Fruit fly (Drosophila melanogaster): ENCODE results near the gene CG14982.

- TF ChIP-seq pad (GFP tag; optimal IDR thresholded peaks at IDR 0.05), result peak; percentile 10
- peak; percentile 28 for TF ChIP-seq bab1 (GFP tag; optimal IDR thresholded peaks at IDR 0.05)
- peak; percentile 49 for TF ChIP-seq Hr96 (GFP tag; optimal IDR thresholded peaks at IDR 0.05)
- TF ChIP-seq CG5204 (GFP tag; optimal IDR thresholded peaks at IDR 0.05), result no peak
- no peak for TF ChIP-seq CG7045 (GFP tag; optimal IDR thresholded peaks at IDR 0.05)
- TF ChIP-seq CG12768 (GFP tag; optimal IDR thresholded peaks at IDR 0.05), result peak; percentile 54
- peak; percentile 34 for TF ChIP-seq CG14711 (tag; optimal IDR thresholded peaks at IDR 0.05)
- TF ChIP-seq CG33017 (tag; optimal IDR thresholded peaks at IDR 0.05), result peak; percentile 55
- TF ChIP-seq kay (GFP tag; ENCODE audit: borderline replicate concordance), result no peak
- TF ChIP-seq CG11617 (GFP tag; optimal IDR thresholded peaks at IDR 0.05), result peak; percentile 15
- TF ChIP-seq Crg-1 (GFP tag; optimal IDR thresholded peaks at IDR 0.05), result peak; percentile 7
- no peak for TF ChIP-seq tj (GFP tag; optimal IDR thresholded peaks at IDR 0.05)
- no peak for TF ChIP-seq Clk (GFP tag; optimal IDR thresholded peaks at IDR 0.05)
These were observed at the start of gene CG14982, which contains the start of gene CG10863 for dm6 chr3L:3942241-3943028.
